Worm (Caenorhabditis elegans) whole organism, L2 larva: ENCODE results near the gene math-39.

ENCODE experiments used
- ama-1 ChIP-seq: fragments of 150-350 bp; optimal IDR thresholded peaks from 2 replicates; lab custom pipeline; 2018; ENCODE audit warnings: inconsistent platforms
- blmp-1 ChIP-seq: sonication (generic microtip); optimal IDR thresholded peaks from 2 replicates; lab custom pipeline; 2017; ENCODE audit warnings: missing genetic modification characterization, mild to moderate bottlenecking, missing compliant biosample characterization, antibody characterized with exemption, moderate library complexity; ENCODE audit not compliant: insufficient read depth
- egl-27 ChIP-seq: sonication (generic microtip); optimal IDR thresholded peaks from 3 replicates; lab custom pipeline; 2017; ENCODE audit warnings: missing biosample characterization, missing genetic modification reagents, missing genetic modification characterization
- elt-1 ChIP-seq: fragments of 150-350 bp; optimal IDR thresholded peaks from 2 replicates; lab custom pipeline; 2014; ENCODE audit warnings: missing biosample characterization, missing genetic modification characterization
- fos-1 ChIP-seq: fragments of 150-350 bp; optimal IDR thresholded peaks from 2 replicates; lab custom pipeline; 2014; ENCODE audit warnings: missing biosample characterization, missing genetic modification characterization
- mdl-1 ChIP-seq, 2 experiments: fragments of 150-350 bp in 1 of 2; sonication (generic microtip) in 1 of 2; optimal IDR thresholded peaks; 2 replicates each; lab custom pipeline; 2017; ENCODE audit warnings: missing biosample characterization in 2 of 2, missing genetic modification characterization in 2 of 2
- nhr-10 ChIP-seq: sonication (generic microtip); optimal IDR thresholded peaks from 2 replicates; lab custom pipeline; 2017; ENCODE audit warnings: missing biosample characterization, missing genetic modification characterization
- nhr-12 ChIP-seq: fragments of 150-350 bp; optimal IDR thresholded peaks from 2 replicates; lab custom pipeline; 2014; ENCODE audit warnings: missing biosample characterization, missing genetic modification characterization
- snpc-4 ChIP-seq: fragments of 150-350 bp; optimal IDR thresholded peaks from 2 replicates; lab custom pipeline; 2014; ENCODE audit warnings: missing biosample characterization, missing genetic modification characterization
- unc-39 ChIP-seq: fragments of 150-350 bp; optimal IDR thresholded peaks from 2 replicates; lab custom pipeline; 2014; ENCODE audit warnings: missing biosample characterization, missing genetic modification characterization
- unc-62 ChIP-seq: fragments of 150-350 bp; optimal IDR thresholded peaks from 2 replicates; lab custom pipeline; 2014; ENCODE audit warnings: missing biosample characterization, missing genetic modification reagents, missing genetic modification characterization
- zag-1 ChIP-seq: fragments of 150-350 bp; optimal IDR thresholded peaks from 2 replicates; lab custom pipeline; 2014; ENCODE audit warnings: missing biosample characterization, missing genetic modification characterization
- ztf-1 ChIP-seq: fragments of 200-800 bp; sonication (Bioruptor generic); conservative IDR thresholded peaks from 2 replicates; pipeline ENCODE4 v1.3.6; 2022; ENCODE audit warnings: missing genetic modification characterization, missing compliant biosample characterization

- no peak for TF ChIP-seq unc-39 (tag; lab: Kevin White, UChicago)
- TF ChIP-seq egl-27 (tag; lab: Kevin White, UChicago) = no peak
- no peak for TF ChIP-seq mdl-1 (tag; optimal IDR thresholded peaks at IDR 0.05; lab: Kevin White, UChicago)
- TF ChIP-seq unc-62 (GFP tag; lab: Kevin White, UChicago) = no peak
- no peak for TF ChIP-seq nhr-12 (tag; lab: Kevin White, UChicago)
- no peak for TF ChIP-seq elt-1 (tag; lab: Kevin White, UChicago)
- no peak for TF ChIP-seq snpc-4 (tag; lab: Kevin White, UChicago)
- TF ChIP-seq nhr-10 (tag; lab: Kevin White, UChicago) = no peak
- TF ChIP-seq fos-1 = no peak
- no peak for TF ChIP-seq blmp-1 (tag; lab: Kevin White, UChicago)
- TF ChIP-seq zag-1 (tag; lab: Kevin White, UChicago) = no peak
- no peak for TF ChIP-seq ama-1 (lab: Kevin White, UChicago)
- no peak for TF ChIP-seq ztf-1 (GFP tag; lab: Robert Waterston, UW)
These were observed 44.1 kb upstream of the math-39 start, which contains the start of the genes C08F1.6 and fbxb-13 for ce11 chrII:1788087-1788486.
